Worm (Caenorhabditis elegans): ENCODE data around the gene aat-1.

aat-1 gene

DNA sequence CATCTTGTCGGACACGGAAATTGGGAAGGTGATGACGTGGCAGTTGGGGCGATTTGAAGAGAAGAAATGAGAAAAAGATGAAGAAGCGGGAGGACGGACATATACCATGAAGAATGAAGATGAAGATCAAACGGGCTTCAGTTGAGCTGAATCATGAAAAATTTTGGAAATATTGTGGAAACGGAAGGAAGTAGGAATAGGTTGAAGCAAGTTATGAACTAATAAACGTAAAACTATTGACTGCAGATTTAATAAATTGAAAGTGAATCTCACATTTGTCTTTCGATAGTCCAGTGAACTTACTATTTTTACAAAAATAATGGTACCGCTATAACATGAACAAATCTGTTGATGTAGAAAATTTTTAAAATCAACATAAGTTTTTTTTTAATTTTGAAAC, 35.0 kb downstream of the aat-1 start, which contains the start of gene lron-14:
Gene lron-14 (minus strand): TSS at position 101 of the 400 bp plus-strand sequence.
- TF ChIP-seq lin-39 (tag; optimal IDR thresholded peaks at IDR 0.05) (no peak), mes-2 (tag; optimal IDR thresholded peaks at IDR 0.05; ENCODE audit: poor library complexity, severe bottlenecking) (no peak), nhr-102 (tag; optimal IDR thresholded peaks at IDR 0.05) (no peak), Y5F2A.4 (GFP tag; optimal IDR thresholded peaks at IDR 0.05) (no peak), dve-1 (tag; optimal IDR thresholded peaks at IDR 0.05; ENCODE audit: insufficient read depth) (no peak), lin-38 (GFP tag; IDR thresholded peaks at IDR 0.05) (no peak), unc-62 (GFP tag; optimal IDR thresholded peaks at IDR 0.05 in 1 of 2) (no peak), unc-62 (tag; optimal IDR thresholded peaks at IDR 0.05) (no peak), aha-1 (tag) (no peak), dmd-8 (GFP tag; IDR thresholded peaks at IDR 0.05) (no peak), arid-1 (GFP tag; conservative IDR thresholded peaks at IDR 0.05) (no peak), nhr-77 (tag; optimal IDR thresholded peaks at IDR 0.05) (no peak), zip-2 (tag; optimal IDR thresholded peaks at IDR 0.05) (no peak), attf-4 (tag; optimal IDR thresholded peaks at IDR 0.05) (no peak), Y48G9A.11 (GFP tag; IDR thresholded peaks at IDR 0.05) (no peak), lin-13 (GFP tag; optimal IDR thresholded peaks at IDR 0.05) (no peak)

DNA sequence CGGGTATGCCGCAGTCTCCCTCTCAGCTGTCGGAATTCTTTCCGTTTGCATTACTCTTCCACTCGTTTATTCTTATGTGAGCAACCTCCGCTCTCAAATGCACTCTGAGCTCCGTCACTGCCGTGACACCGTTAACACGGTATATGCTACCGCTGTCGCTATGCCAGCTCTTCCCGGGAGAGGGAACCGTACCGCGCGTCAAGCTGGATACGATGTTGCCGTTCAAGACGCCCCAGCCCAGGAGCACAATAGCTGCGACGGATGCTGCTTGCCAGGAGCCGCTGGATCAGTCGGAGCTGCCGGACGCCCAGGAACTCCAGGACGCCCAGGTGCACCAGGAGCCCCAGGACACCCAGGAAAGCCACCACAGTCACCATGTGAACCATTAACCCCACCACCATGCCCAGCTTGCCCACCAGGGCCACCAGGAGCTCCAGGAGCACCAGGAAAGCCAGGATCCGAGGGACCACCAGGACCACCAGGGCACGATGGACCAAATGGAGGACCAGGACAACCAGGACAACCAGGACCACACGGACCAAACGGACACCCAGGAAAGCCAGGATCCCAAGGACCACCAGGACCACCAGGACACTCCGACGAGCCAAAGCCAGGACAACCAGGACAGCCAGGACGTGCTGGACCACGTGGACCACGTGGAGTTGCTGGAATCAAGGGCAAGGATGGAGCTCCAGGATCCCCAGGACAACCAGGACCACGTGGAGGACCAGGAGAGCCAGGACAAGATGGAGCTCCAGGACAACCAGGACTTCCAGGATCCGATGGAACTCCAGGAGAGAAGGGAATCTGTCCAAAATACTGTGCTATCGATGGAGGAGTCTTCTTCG, 37.7 kb downstream of the aat-1 start:
- TF ChIP-seq nhr-102 (tag; optimal IDR thresholded peaks at IDR 0.05) (no peak), skn-1 (tag; optimal IDR thresholded peaks at IDR 0.05) (no peak), dpl-1 (GFP tag; optimal IDR thresholded peaks at IDR 0.05) (no peak), hlh-11 (tag; optimal IDR thresholded peaks at IDR 0.05) (no peak), pqm-1 (tag; optimal IDR thresholded peaks at IDR 0.05) (no peak), ctbp-1 (GFP tag; IDR thresholded peaks at IDR 0.05) (0 out of 2 replicates have a peak, but pooled peaks have one; percentile 38), madf-5 (GFP tag; IDR thresholded peaks at IDR 0.05) (0 out of 4 replicates have a peak, but pooled peaks of 1 of the 2 experiments have one; percentile 32), nhr-41 (GFP tag; IDR thresholded peaks at IDR 0.05) (no peak), mep-1 (tag; optimal IDR thresholded peaks at IDR 0.05) (no peak), Y75B8A.6 (GFP tag; IDR thresholded peaks at IDR 0.05) (no peak), spr-1 (tag; optimal IDR thresholded peaks at IDR 0.05) (peak; percentile 7), cey-2 (tag; optimal IDR thresholded peaks at IDR 0.05; ENCODE audit: borderline replicate concordance, insufficient read depth) (no peak), lin-1 (GFP tag; IDR thresholded peaks at IDR 0.05) (no peak), F44E2.7 (GFP tag; IDR thresholded peaks at IDR 0.05) (no peak), egl-43 (GFP tag; IDR thresholded peaks at IDR 0.05) (0 out of 2 replicates have a peak, but pooled peaks have one; percentile 14), pha-4 (GFP tag; IDR thresholded peaks at IDR 0.05) (no peak), pha-4 (tag; optimal IDR thresholded peaks at IDR 0.05) (no peak), dmd-8 (GFP tag; IDR thresholded peaks at IDR 0.05) (no peak), ceh-32 (tag; optimal IDR thresholded peaks at IDR 0.05; ENCODE audit: poor library complexity) (no peak), lin-29 (GFP tag; IDR thresholded peaks at IDR 0.05) (no peak), tra-1 (GFP tag; IDR thresholded peaks at IDR 0.05) (no peak), spr-3 (GFP tag; optimal IDR thresholded peaks at IDR 0.05) (no peak), F49E8.2 (tag; optimal IDR thresholded peaks at IDR 0.05; ENCODE audit: borderline replicate concordance) (no peak), zfp-3 (GFP tag; conservative IDR thresholded peaks at IDR 0.05) (no peak; the same call in 1 of the 2 replicates), rbr-2 (tag; optimal IDR thresholded peaks at IDR 0.05) (no peak), sdz-12 (GFP tag; optimal IDR thresholded peaks at IDR 0.05) (no peak), ceh-44 (GFP tag; IDR thresholded peaks at IDR 0.05) (no peak), set-16 (GFP tag; IDR thresholded peaks at IDR 0.05) (peak; percentile 97), mxl-3 (GFP tag; optimal IDR thresholded peaks at IDR 0.05) (peak; percentile 77), madf-9 (GFP tag; conservative IDR thresholded peaks at IDR 0.05) (peak; percentile 30; the same call in 1 of the 2 replicates), mes-2 (tag; optimal IDR thresholded peaks at IDR 0.05; ENCODE audit: poor library complexity, severe bottlenecking) (no peak), duxl-1 (tag; optimal IDR thresholded peaks at IDR 0.05; ENCODE audit: poor library complexity) (no peak), T26A8.4 (GFP tag; IDR thresholded peaks at IDR 0.05) (peak; percentile 36; the same call in 1 of the 2 replicates), nhr-48 (tag; optimal IDR thresholded peaks at IDR 0.05) (peak; percentile 37), dmd-9 (GFP tag; IDR thresholded peaks at IDR 0.05) (no peak)
